Fruit fly (Drosophila melanogaster) whole organism, embryonic: ENCODE data around the gene Cul2.

Source experiments
- BEAF-32 ChIP-seq: fragments of 200-800 bp; sonication (Bioruptor generic); optimal IDR thresholded peaks from 3 replicates; lab custom pipeline; 2017; ENCODE audit warnings: missing biosample characterization, missing genetic modification characterization, mild to moderate bottlenecking, moderate library complexity, missing genetic modification reagents
- Bteb2 ChIP-seq: fragments of 200-800 bp; sonication (Bioruptor generic); optimal IDR thresholded peaks from 2 replicates; lab custom pipeline; 2016; ENCODE audit warnings: missing biosample characterization, missing genetic modification characterization
- CG11504 ChIP-seq: fragments of 200-800 bp; sonication (Bioruptor generic); optimal IDR thresholded peaks from 3 replicates; lab custom pipeline; 2019; ENCODE audit warnings: missing biosample characterization, mild to moderate bottlenecking, missing genetic modification characterization, moderate library complexity
- CG12219 ChIP-seq: fragments of 200-800 bp; sonication (Bioruptor generic); optimal IDR thresholded peaks from 3 replicates; lab custom pipeline; 2018; ENCODE audit warnings: missing biosample characterization, mild to moderate bottlenecking, missing genetic modification characterization
- CG14441 ChIP-seq: fragments of 200-800 bp; sonication (Bioruptor generic); IDR thresholded peaks from 2 replicates; pipeline ENCODE4 v1.3.6; 2022; ENCODE audit warnings: missing biosample characterization, missing genetic modification characterization
- CG17359 ChIP-seq: fragments of 200-800 bp; sonication (Bioruptor generic); optimal IDR thresholded peaks from 3 replicates; lab custom pipeline; 2018; ENCODE audit warnings: missing biosample characterization, mild to moderate bottlenecking, missing genetic modification characterization, moderate library complexity
- CG17361 ChIP-seq: fragments of 200-800 bp; sonication (Bioruptor generic); IDR thresholded peaks from 3 replicates; pipeline ENCODE4 v1.3.6; 2022; ENCODE audit warnings: missing biosample characterization, missing genetic modification characterization
- CG18262 ChIP-seq: fragments of 200-800 bp; optimal IDR thresholded peaks from 3 replicates; lab custom pipeline; 2019; ENCODE audit warnings: missing biosample characterization, mild to moderate bottlenecking, missing genetic modification characterization, moderate library complexity
- CG30020 ChIP-seq: fragments of 200-800 bp; optimal IDR thresholded peaks from 2 replicates; lab custom pipeline; 2019; ENCODE audit warnings: missing biosample characterization, mild to moderate bottlenecking, missing genetic modification characterization, moderate library complexity
- CG3065 ChIP-seq: fragments of 200-800 bp; sonication (Bioruptor generic); optimal IDR thresholded peaks from 2 replicates; lab custom pipeline; 2016; ENCODE audit warnings: missing biosample characterization, missing genetic modification characterization
- CG34422 ChIP-seq: fragments of 200-800 bp; sonication (Bioruptor generic); IDR thresholded peaks from 3 replicates; pipeline ENCODE4 v1.3.6; 2022; ENCODE audit warnings: missing biosample characterization, missing genetic modification characterization
- CG5180 ChIP-seq: fragments of 200-800 bp; sonication (Bioruptor generic); optimal IDR thresholded peaks from 3 replicates; lab custom pipeline; 2017; ENCODE audit warnings: missing biosample characterization, missing genetic modification characterization, mild to moderate bottlenecking, moderate library complexity, missing genetic modification reagents
- CG7745 ChIP-seq: fragments of 200-800 bp; sonication (Bioruptor generic); optimal IDR thresholded peaks from 2 replicates; lab custom pipeline; 2018; ENCODE audit warnings: missing biosample characterization, mild to moderate bottlenecking, missing genetic modification characterization, moderate library complexity
- CG7839 ChIP-seq: fragments of 200-800 bp; sonication (Bioruptor generic); optimal IDR thresholded peaks from 3 replicates; lab custom pipeline; 2018; ENCODE audit warnings: missing biosample characterization, mild to moderate bottlenecking, missing genetic modification characterization, moderate library complexity
- CG7987 ChIP-seq: fragments of 200-800 bp; sonication (Bioruptor generic); optimal IDR thresholded peaks from 2 replicates; lab custom pipeline; 2018; ENCODE audit warnings: missing biosample characterization, mild to moderate bottlenecking, missing genetic modification characterization, moderate library complexity
- CG9437 ChIP-seq: fragments of 200-800 bp; sonication (Bioruptor generic); optimal IDR thresholded peaks from 2 replicates; lab custom pipeline; 2018; ENCODE audit warnings: missing biosample characterization, mild to moderate bottlenecking, missing genetic modification characterization
- CG9609 ChIP-seq: fragments of 200-800 bp; sonication (Bioruptor generic); optimal IDR thresholded peaks from 3 replicates; lab custom pipeline; 2016; ENCODE audit warnings: missing biosample characterization, missing genetic modification characterization
- CoRest ChIP-seq: fragments of 200-800 bp; sonication (Bioruptor generic); optimal IDR thresholded peaks from 3 replicates; lab custom pipeline; 2018; ENCODE audit warnings: missing biosample characterization, mild to moderate bottlenecking, missing genetic modification characterization, moderate library complexity
- D19A ChIP-seq: fragments of 200-800 bp; optimal IDR thresholded peaks from 3 replicates; lab custom pipeline; 2019; ENCODE audit warnings: missing biosample characterization, mild to moderate bottlenecking, missing genetic modification characterization, moderate library complexity
- Deaf1 ChIP-seq: fragments of 200-800 bp; optimal IDR thresholded peaks from 3 replicates; lab custom pipeline; 2019; ENCODE audit warnings: missing biosample characterization, mild to moderate bottlenecking, missing genetic modification characterization, moderate library complexity
- Dip3 ChIP-seq: fragments of 200-800 bp; sonication (Bioruptor generic); optimal IDR thresholded peaks from 3 replicates; lab custom pipeline; 2016; ENCODE audit warnings: missing biosample characterization, missing genetic modification characterization
- E2f2 ChIP-seq: fragments of 200-800 bp; sonication (Bioruptor generic); IDR thresholded peaks from 2 replicates; pipeline ENCODE4 v1.3.6; 2022; ENCODE audit warnings: missing biosample characterization, missing genetic modification characterization
- Hey ChIP-seq: fragments of 200-800 bp; sonication (Bioruptor generic); optimal IDR thresholded peaks from 3 replicates; lab custom pipeline; 2018; ENCODE audit warnings: missing biosample characterization, mild to moderate bottlenecking, missing genetic modification characterization
- Kr ChIP-seq: fragments of 200-800 bp; sonication (Bioruptor generic); optimal IDR thresholded peaks from 2 replicates; lab custom pipeline; 2017; ENCODE audit warnings: missing biosample characterization, mild to moderate bottlenecking, missing genetic modification characterization
- Myb ChIP-seq: fragments of 200-800 bp; sonication (Bioruptor generic); optimal IDR thresholded peaks from 2 replicates; lab custom pipeline; 2016; ENCODE audit warnings: missing biosample characterization, missing genetic modification characterization
- Oaz ChIP-seq: fragments of 200-800 bp; sonication (Bioruptor generic); IDR thresholded peaks from 2 replicates; pipeline ENCODE4 v1.3.6; 2022; ENCODE audit warnings: missing biosample characterization, missing genetic modification characterization
- Opbp ChIP-seq: fragments of 200-800 bp; sonication (Bioruptor generic); IDR thresholded peaks from 3 replicates; pipeline ENCODE4 v1.3.6; 2022; ENCODE audit warnings: missing biosample characterization, missing genetic modification characterization; ENCODE audit not compliant: partially characterized antibody
- Trl ChIP-seq, 3 experiments: fragments of >200 bp in 2 of 3; fragments of 200-800 bp in 1 of 3; sonication (Bioruptor generic) in 1 of 3; optimal IDR thresholded peaks; 2 replicates in 1 of 3; 3 replicates in 2 of 3; lab custom pipeline; 2016 to 2017; ENCODE audit warnings: missing biosample characterization in 1 of 3, missing genetic modification characterization in 1 of 3
- abd-A ChIP-seq: fragments of 200-800 bp; sonication (Bioruptor generic); optimal IDR thresholded peaks from 3 replicates; lab custom pipeline; 2019; ENCODE audit warnings: missing biosample characterization, mild to moderate bottlenecking, missing genetic modification characterization, moderate library complexity
- br ChIP-seq: fragments of >200 bp; optimal IDR thresholded peaks from 2 replicates; lab custom pipeline; 2017
- cad ChIP-seq: fragments of >200 bp; optimal IDR thresholded peaks from 2 replicates; lab custom pipeline; 2017; ENCODE audit warnings: missing biosample characterization, missing genetic modification characterization
- dpn ChIP-seq, 2 experiments: fragments of 200-800 bp; sonication (Bioruptor generic); optimal IDR thresholded peaks; 3 replicates each; lab custom pipeline; 2016; ENCODE audit warnings: missing biosample characterization in 2 of 2, missing genetic modification characterization in 2 of 2
- exex ChIP-seq: fragments of 200-800 bp; sonication (Bioruptor generic); optimal IDR thresholded peaks from 4 replicates; lab custom pipeline; 2018; ENCODE audit warnings: missing biosample characterization, mild to moderate bottlenecking, missing genetic modification characterization, moderate library complexity
- fd102C ChIP-seq: fragments of 200-800 bp; sonication (Bioruptor generic); optimal IDR thresholded peaks from 2 replicates; lab custom pipeline; 2018; ENCODE audit warnings: missing biosample characterization, mild to moderate bottlenecking, missing genetic modification characterization, moderate library complexity
- fd96Cb ChIP-seq: fragments of 200-800 bp; sonication (Bioruptor generic); optimal IDR thresholded peaks from 2 replicates; lab custom pipeline; 2018; ENCODE audit warnings: missing biosample characterization, mild to moderate bottlenecking, missing genetic modification characterization, moderate library complexity
- ftz-f1 ChIP-seq: fragments of 200-800 bp; sonication (Bioruptor generic); optimal IDR thresholded peaks from 2 replicates; lab custom pipeline; 2016; ENCODE audit warnings: missing biosample characterization, missing genetic modification characterization
- hkb ChIP-seq, 2 experiments: fragments of 200-800 bp in 1 of 2; fragments of >200 bp in 1 of 2; sonication (Bioruptor generic) in 1 of 2; IDR thresholded peaks in 1 of 2; optimal IDR thresholded peaks in 1 of 2; 2 replicates each; pipeline versions ENCODE4 v1.3.6 to Lab custom; 2017 to 2022; ENCODE audit warnings: missing biosample characterization in 1 of 2, missing genetic modification characterization in 1 of 2
- insv ChIP-seq, 2 experiments: fragments of 200-800 bp; sonication (Bioruptor generic); optimal IDR thresholded peaks; 3 replicates each; lab custom pipeline; 2016 to 2018; ENCODE audit warnings: missing biosample characterization in 2 of 2, missing genetic modification characterization in 2 of 2
- kah ChIP-seq: fragments of 200-800 bp; sonication (Bioruptor generic); optimal IDR thresholded peaks from 2 replicates; lab custom pipeline; 2018; ENCODE audit warnings: missing biosample characterization, mild to moderate bottlenecking, missing genetic modification characterization
- lab ChIP-seq: fragments of 200-800 bp; sonication (Bioruptor generic); optimal IDR thresholded peaks from 3 replicates; lab custom pipeline; 2017; ENCODE audit warnings: missing biosample characterization, missing genetic modification characterization, mild to moderate bottlenecking, moderate library complexity, missing genetic modification reagents
- nom ChIP-seq: fragments of 200-800 bp; sonication (Bioruptor generic); optimal IDR thresholded peaks from 2 replicates; lab custom pipeline; 2017; ENCODE audit warnings: missing biosample characterization, missing genetic modification characterization, mild to moderate bottlenecking, moderate library complexity, missing genetic modification reagents
- odd ChIP-seq: fragments of 200-800 bp; sonication (Bioruptor generic); optimal IDR thresholded peaks from 2 replicates; lab custom pipeline; 2017; ENCODE audit warnings: missing biosample characterization, mild to moderate bottlenecking, missing genetic modification characterization
- sc ChIP-seq, 3 experiments: fragments of >200 bp in 2 of 3; fragments of 200-800 bp in 1 of 3; sonication (Bioruptor generic) in 1 of 3; optimal IDR thresholded peaks; 2 replicates in 2 of 3; 3 replicates in 1 of 3; lab custom pipeline; 2017; ENCODE audit warnings: mild to moderate bottlenecking in 1 of 3, missing biosample characterization in 1 of 3, missing genetic modification characterization in 1 of 3, missing genetic modification reagents in 1 of 3
- sens ChIP-seq: fragments of 200-800 bp; sonication (Bioruptor generic); peaks from one replicate; lab custom pipeline; 2016; ENCODE audit warnings: missing biosample characterization, missing genetic modification characterization
- tap ChIP-seq: fragments of 200-800 bp; optimal IDR thresholded peaks from 3 replicates; lab custom pipeline; 2019; ENCODE audit warnings: missing biosample characterization, mild to moderate bottlenecking, missing genetic modification characterization, moderate library complexity
- vnd ChIP-seq: fragments of 200-800 bp; sonication (Bioruptor generic); IDR thresholded peaks from 3 replicates; pipeline ENCODE4 v1.3.6; 2022; ENCODE audit warnings: missing biosample characterization, missing genetic modification characterization; ENCODE audit not compliant: partially characterized antibody

The Cul2 gene

dm6 chr2L:21683053-21683767, 24.7 kb downstream of the Cul2 start (continued):
- TF ChIP-seq Opbp (GFP tag; lab: Robert Waterston, UW), result 0 out of 3 replicates have a peak, but pooled peaks have one; percentile 25
- TF ChIP-seq CoRest, result peak; percentile 4
- TF ChIP-seq Trl (optimal IDR thresholded peaks at IDR 0.05; lab: Kevin White, UChicago), result peak; percentile 27 to 31
- no peak for TF ChIP-seq Trl (GFP tag; optimal IDR thresholded peaks at IDR 0.05; lab: Kevin White, UChicago)
- peak; percentile 31 for TF ChIP-seq hkb (optimal IDR thresholded peaks at IDR 0.05; lab: Kevin White, UChicago)
- peak; percentile 20; the same call in 1 of the 2 replicates for TF ChIP-seq hkb (GFP tag; IDR thresholded peaks at IDR 0.05; lab: Robert Waterston, UW)
- peak; percentile 25 for TF ChIP-seq sens (GFP tag; lab: Kevin White, UChicago)
- TF ChIP-seq exex, result peak; percentile 55
- no peak for TF ChIP-seq abd-A
- TF ChIP-seq E2f2 (GFP tag; lab: Robert Waterston, UW), result peak; percentile 13; the same call in 1 of the 2 replicates
- no peak for TF ChIP-seq Hey (tag; lab: Kevin White, UChicago)
- TF ChIP-seq sc (optimal IDR thresholded peaks at IDR 0.05; lab: Kevin White, UChicago), result no peak
- TF ChIP-seq sc (GFP tag; optimal IDR thresholded peaks at IDR 0.05; lab: Kevin White, UChicago), result no peak
- peak; percentile 47 for TF ChIP-seq Myb (GFP tag; lab: Kevin White, UChicago)
- TF ChIP-seq ftz-f1 (GFP tag; lab: Kevin White, UChicago), result peak; percentile 64
- peak in 1 of 2 experiments; percentile 47 for TF ChIP-seq insv (GFP tag; optimal IDR thresholded peaks at IDR 0.05; lab: Kevin White, UChicago)
- TF ChIP-seq CG17361 (GFP tag; lab: Robert Waterston, UW), result 0 out of 3 replicates have a peak, but pooled peaks have one; percentile 14
- TF ChIP-seq CG9609 (GFP tag; lab: Kevin White, UChicago), result no peak
- TF ChIP-seq, all 482 proteins: peak for 30

- TF ChIP-seq fd102C (GFP tag; lab: Kevin White, UChicago), result no peak
- TF ChIP-seq CG34422 (GFP tag; lab: Robert Waterston, UW), result no peak
- peak; percentile 95 for TF ChIP-seq CG5180 (GFP tag; lab: Kevin White, UChicago)
- TF ChIP-seq Oaz (GFP tag; lab: Robert Waterston, UW), result no peak
- no peak for TF ChIP-seq dpn (GFP tag; optimal IDR thresholded peaks at IDR 0.05; lab: Kevin White, UChicago)
- no peak for TF ChIP-seq Myb (GFP tag; lab: Kevin White, UChicago)
- TF ChIP-seq CG7839, result no peak
- TF ChIP-seq CG7745, result no peak
- no peak for TF ChIP-seq CG14441 (GFP tag; lab: Robert Waterston, UW)
- TF ChIP-seq Deaf1 (tag; lab: Kevin White, UChicago), result peak; percentile 84
- no peak for TF ChIP-seq tap (tag; lab: Kevin White, UChicago)
- TF ChIP-seq CG9609 (GFP tag; lab: Kevin White, UChicago), result no peak
- TF ChIP-seq odd, result no peak
- TF ChIP-seq Bteb2 (GFP tag; lab: Kevin White, UChicago), result no peak
- TF ChIP-seq lab (GFP tag; lab: Kevin White, UChicago), result no peak
- TF ChIP-seq cad (GFP tag; lab: Kevin White, UChicago), result no peak
- TF ChIP-seq Dip3 (GFP tag; lab: Kevin White, UChicago), result no peak
- TF ChIP-seq vnd (GFP tag; lab: Robert Waterston, UW), result no peak
- no peak for TF ChIP-seq fd96Cb (tag; lab: Kevin White, UChicago)
- TF ChIP-seq BEAF-32 (GFP tag; lab: Kevin White, UChicago), result no peak
- no peak for TF ChIP-seq CG7987 (GFP tag; lab: Kevin White, UChicago)
- TF ChIP-seq CG9437 (GFP tag; lab: Kevin White, UChicago), result no peak
- no peak for TF ChIP-seq CG18262 (tag; lab: Kevin White, UChicago)
- TF ChIP-seq CG3065, result no peak
- TF ChIP-seq nom (GFP tag; lab: Kevin White, UChicago), result no peak
- no peak for TF ChIP-seq D19A (tag; lab: Kevin White, UChicago)
- no peak for TF ChIP-seq CG30020 (tag; lab: Kevin White, UChicago)
- TF ChIP-seq kah, result no peak
- TF ChIP-seq Kr (GFP tag; lab: Kevin White, UChicago), result no peak
- peak; percentile 100 for TF ChIP-seq CG11504 (tag; lab: Kevin White, UChicago)
- TF ChIP-seq br (lab: Kevin White, UChicago), result no peak
- no peak for TF ChIP-seq CG12219 (GFP tag; lab: Kevin White, UChicago)
- no peak for TF ChIP-seq CG17359 (tag; lab: Kevin White, UChicago)
These were observed 25.3 kb downstream of the Cul2 start, which contains the start of gene nolo for dm6 chr2L:21683768-21684225. TSS of gene nolo (plus strand) at chr2L:21684106.
